Worm (Caenorhabditis elegans) whole organism, L3 larva: ENCODE measurements around the gene F56D6.18.
"Not testable (repeated sequence)": the region's sequence is repeated elsewhere in the genome, so short reads cannot be mapped to it uniquely, and the experiment has no call there.

Source experiments
- ZK546.5 ChIP-seq: sonication (generic microtip); optimal IDR thresholded peaks from 2 replicates; lab custom pipeline; 2017; ENCODE audit warnings: missing biosample characterization, missing genetic modification characterization
- aly-2 ChIP-seq: fragments of 150-350 bp; optimal IDR thresholded peaks from 2 replicates; lab custom pipeline; 2014; ENCODE audit warnings: missing biosample characterization, missing genetic modification characterization
- ama-1 ChIP-seq: fragments of 150-350 bp; optimal IDR thresholded peaks from 2 replicates; lab custom pipeline; 2018
- ceh-9 ChIP-seq: sonication (generic microtip); optimal IDR thresholded peaks from 2 replicates; lab custom pipeline; 2018; ENCODE audit warnings: missing biosample characterization, missing genetic modification characterization
- daf-12 ChIP-seq: fragments of 150-350 bp; optimal IDR thresholded peaks from 2 replicates; lab custom pipeline; 2014; ENCODE audit warnings: missing biosample characterization, missing genetic modification reagents, missing genetic modification characterization
- egl-27 ChIP-seq: sonication (generic microtip); optimal IDR thresholded peaks from 4 replicates; lab custom pipeline; 2017; ENCODE audit warnings: missing biosample characterization, missing genetic modification reagents, missing genetic modification characterization
- elt-1 ChIP-seq: fragments of 150-350 bp; optimal IDR thresholded peaks from 2 replicates; lab custom pipeline; 2014; ENCODE audit warnings: missing biosample characterization, missing genetic modification characterization
- elt-2 ChIP-seq: sonication (generic microtip); optimal IDR thresholded peaks from 2 replicates; lab custom pipeline; 2016; ENCODE audit warnings: missing genetic modification reagents, mild to moderate bottlenecking, missing genetic modification characterization, missing compliant biosample characterization
- elt-3 ChIP-seq, 3 experiments: fragments of 150-350 bp in 1 of 3; sonication (generic microtip) in 2 of 3; optimal IDR thresholded peaks; 2 replicates in 2 of 3; 4 replicates in 1 of 3; lab custom pipeline; 2014 to 2017; ENCODE audit warnings: missing biosample characterization in 3 of 3, missing genetic modification characterization in 3 of 3
- eor-1 ChIP-seq, 2 experiments: fragments of 150-350 bp; optimal IDR thresholded peaks; 2 replicates each; lab custom pipeline; 2014 to 2018; ENCODE audit warnings: missing biosample characterization in 2 of 2, missing genetic modification characterization in 2 of 2
- fkh-10 ChIP-seq: sonication (generic microtip); optimal IDR thresholded peaks from 2 replicates; lab custom pipeline; 2017; ENCODE audit warnings: missing biosample characterization, missing genetic modification reagents, missing genetic modification characterization
- jun-1 ChIP-seq: fragments of 150-350 bp; optimal IDR thresholded peaks from 2 replicates; lab custom pipeline; 2014; ENCODE audit warnings: missing biosample characterization, missing genetic modification reagents, missing genetic modification characterization
- mdl-1 ChIP-seq: fragments of 150-350 bp; optimal IDR thresholded peaks from 2 replicates; lab custom pipeline; 2014; ENCODE audit warnings: missing biosample characterization, missing genetic modification characterization
- mml-1 ChIP-seq: fragments of 150-350 bp; sonication (generic microtip); optimal IDR thresholded peaks from 3 replicates; lab custom pipeline; 2014; ENCODE audit warnings: missing biosample characterization, missing genetic modification characterization
- nhr-11 ChIP-seq: fragments of 150-350 bp; optimal IDR thresholded peaks from 2 replicates; lab custom pipeline; 2014; ENCODE audit warnings: missing biosample characterization, missing genetic modification characterization
- nhr-12 ChIP-seq: fragments of 150-350 bp; optimal IDR thresholded peaks from 2 replicates; lab custom pipeline; 2014; ENCODE audit warnings: missing biosample characterization, missing genetic modification characterization
- nhr-23 ChIP-seq: fragments of 150-350 bp; optimal IDR thresholded peaks from 2 replicates; lab custom pipeline; 2014; ENCODE audit warnings: missing biosample characterization, missing genetic modification reagents, missing genetic modification characterization
- nhr-237 ChIP-seq: fragments of 150-350 bp; optimal IDR thresholded peaks from 2 replicates; lab custom pipeline; 2014; ENCODE audit warnings: missing biosample characterization, missing genetic modification characterization
- nhr-43 ChIP-seq: sonication (generic microtip); optimal IDR thresholded peaks from 2 replicates; lab custom pipeline; 2016; ENCODE audit warnings: mild to moderate bottlenecking, missing genetic modification characterization, missing compliant biosample characterization; ENCODE audit not compliant: poor library complexity, severe bottlenecking
- nhr-67 ChIP-seq: fragments of 150-350 bp; optimal IDR thresholded peaks from 2 replicates; lab custom pipeline; 2014; ENCODE audit warnings: missing biosample characterization, missing genetic modification characterization
- nhr-76 ChIP-seq: fragments of 150-350 bp; sonication (generic microtip); optimal IDR thresholded peaks from 5 replicates; lab custom pipeline; 2014; ENCODE audit warnings: missing biosample characterization, missing genetic modification characterization
- nhr-77 ChIP-seq: fragments of 150-350 bp; optimal IDR thresholded peaks from 2 replicates; lab custom pipeline; 2014; ENCODE audit warnings: missing biosample characterization, missing genetic modification characterization
- pha-4 ChIP-seq: fragments of 150-350 bp; optimal IDR thresholded peaks from 2 replicates; lab custom pipeline; 2014; ENCODE audit warnings: missing biosample characterization, missing genetic modification reagents, missing genetic modification characterization
- pqm-1 ChIP-seq: fragments of 150-350 bp; optimal IDR thresholded peaks from 2 replicates; lab custom pipeline; 2017; ENCODE audit warnings: missing biosample characterization, missing genetic modification characterization, inconsistent platforms
- sea-2 ChIP-seq: fragments of 150-350 bp; sonication (generic microtip); optimal IDR thresholded peaks from 4 replicates; lab custom pipeline; 2014; ENCODE audit warnings: missing biosample characterization, missing genetic modification reagents, missing genetic modification characterization
- skn-1 ChIP-seq: fragments of 150-350 bp; optimal IDR thresholded peaks from 2 replicates; lab custom pipeline; 2014; ENCODE audit warnings: missing biosample characterization, missing genetic modification characterization
- tbx-2 ChIP-seq: sonication (generic microtip); optimal IDR thresholded peaks from 2 replicates; lab custom pipeline; 2016; ENCODE audit warnings: mild to moderate bottlenecking, missing genetic modification characterization, missing compliant biosample characterization
- unc-39 ChIP-seq: sonication (generic microtip); optimal IDR thresholded peaks from 4 replicates; lab custom pipeline; 2017; ENCODE audit warnings: missing biosample characterization, missing genetic modification characterization
- ztf-4 ChIP-seq: fragments of 150-350 bp; optimal IDR thresholded peaks from 2 replicates; lab custom pipeline; 2014; ENCODE audit warnings: missing biosample characterization, missing genetic modification characterization

Gene F56D6.18

DNA sequence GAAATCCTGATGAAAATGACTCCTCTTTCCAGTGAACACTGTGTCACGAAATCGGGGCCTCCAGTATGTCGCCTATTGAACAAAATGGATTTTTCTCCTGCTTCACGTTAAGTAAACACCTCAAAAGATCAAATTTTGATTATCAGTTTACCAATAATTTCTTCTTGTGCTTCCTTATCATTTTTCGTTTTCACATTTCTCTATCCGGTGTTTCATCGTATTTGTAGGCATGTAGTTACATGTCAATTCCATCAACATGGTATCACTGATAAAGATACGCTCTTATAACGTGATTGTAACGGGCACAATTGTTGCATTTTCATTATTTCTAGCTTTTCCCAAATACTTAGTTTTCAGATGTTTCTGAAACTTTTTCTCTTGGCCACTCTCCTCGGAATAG lies 32.7 kb upstream of the F56D6.18 start, which contains the start of gene clec-72:
clec-72 (plus strand) TSS at position 358 of the 400 bp plus-strand sequence.
- TF ChIP-seq fkh-10 (GFP tag; lab: Kevin White, UChicago) (no peak), skn-1 (tag; lab: Kevin White, UChicago) (peak; percentile 41), pqm-1 (tag; lab: Kevin White, UChicago) (peak; percentile 92), elt-2 (peak; percentile 98), jun-1 (peak; percentile 84)

DNA sequence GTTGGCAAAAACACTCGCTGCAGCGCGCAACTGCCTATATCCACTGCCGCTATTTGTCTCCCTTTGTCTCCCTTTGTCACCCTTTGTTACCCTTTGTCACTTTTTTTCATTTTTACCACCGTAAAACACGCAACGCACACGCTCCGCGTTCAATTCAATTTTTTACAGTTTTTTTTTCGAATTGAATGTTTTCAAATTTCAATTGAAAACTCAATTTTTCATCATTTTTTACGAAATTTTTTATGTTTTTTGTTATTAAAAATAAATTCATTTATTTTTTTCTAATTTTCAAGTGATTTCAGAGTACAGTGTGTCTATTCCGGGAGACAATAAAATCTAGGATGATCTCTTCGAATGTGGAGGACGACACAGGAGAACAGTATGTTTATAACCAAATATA lies 31.3 kb upstream of the F56D6.18 start, which contains the start of gene Y46C8AL.11:
Y46C8AL.11 (plus strand) TSS at position 301 of the 400 bp plus-strand sequence.
- TF ChIP-seq mml-1 (tag; lab: Kevin White, UChicago) (no peak), sea-2 (GFP tag; lab: Kevin White, UChicago) (no peak), nhr-43 (tag; lab: Kevin White, UChicago) (no peak), pha-4 (no peak), nhr-76 (no peak), nhr-67 (tag; lab: Kevin White, UChicago) (no peak), jun-1 (no peak), mdl-1 (tag; lab: Kevin White, UChicago) (no peak), nhr-12 (tag; lab: Kevin White, UChicago) (no peak), nhr-23 (tag; lab: Kevin White, UChicago) (no peak), ceh-9 (tag; lab: Kevin White, UChicago) (no peak), ama-1 (no peak), ZK546.5 (tag; lab: Kevin White, UChicago) (no peak)

DNA sequence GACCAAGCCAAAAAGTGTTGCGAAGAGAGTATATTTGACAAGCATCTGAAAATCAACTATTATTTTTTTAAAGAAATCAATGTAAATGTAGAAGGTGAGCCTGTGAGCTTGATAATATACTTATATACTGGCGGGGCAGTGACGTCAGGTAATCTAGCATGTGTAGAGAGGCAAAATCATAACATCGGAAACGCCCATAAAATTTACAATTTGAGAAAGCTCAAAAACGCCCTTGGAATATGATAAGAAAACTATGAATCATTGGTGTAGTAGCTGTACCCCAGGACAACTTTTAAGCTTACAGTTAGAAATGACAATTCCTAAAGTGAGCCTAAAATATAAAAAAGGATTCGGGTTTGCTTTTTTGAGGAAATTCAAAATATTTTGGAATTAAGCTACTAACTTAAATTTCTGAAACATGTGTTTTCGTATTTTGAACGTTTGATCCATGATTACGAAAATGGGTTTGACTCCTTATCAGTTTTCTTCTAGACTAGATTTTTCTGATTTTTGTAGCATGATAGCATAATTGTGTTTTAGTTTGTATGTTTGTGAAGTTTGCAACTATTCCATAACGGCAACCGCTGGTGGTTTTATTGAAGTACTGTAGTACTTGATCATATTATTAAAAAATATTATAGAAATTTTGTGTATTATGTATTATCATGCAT lies 30.0 kb upstream of the F56D6.18 start, which contains the start of gene clec-174:
clec-174 (minus strand) TSS at position 51 of the 671 bp plus-strand sequence.
- TF ChIP-seq skn-1 (tag; lab: Kevin White, UChicago) = no peak
- no peak for TF ChIP-seq nhr-11
- TF ChIP-seq tbx-2 = no peak
- no peak for TF ChIP-seq nhr-77 (tag; lab: Kevin White, UChicago)
- TF ChIP-seq nhr-76 = no peak
- TF ChIP-seq pqm-1 (tag; lab: Kevin White, UChicago) = peak; percentile 22
- no peak for TF ChIP-seq egl-27 (tag; lab: Kevin White, UChicago)
- peak; percentile 49 for TF ChIP-seq elt-2

DNA sequence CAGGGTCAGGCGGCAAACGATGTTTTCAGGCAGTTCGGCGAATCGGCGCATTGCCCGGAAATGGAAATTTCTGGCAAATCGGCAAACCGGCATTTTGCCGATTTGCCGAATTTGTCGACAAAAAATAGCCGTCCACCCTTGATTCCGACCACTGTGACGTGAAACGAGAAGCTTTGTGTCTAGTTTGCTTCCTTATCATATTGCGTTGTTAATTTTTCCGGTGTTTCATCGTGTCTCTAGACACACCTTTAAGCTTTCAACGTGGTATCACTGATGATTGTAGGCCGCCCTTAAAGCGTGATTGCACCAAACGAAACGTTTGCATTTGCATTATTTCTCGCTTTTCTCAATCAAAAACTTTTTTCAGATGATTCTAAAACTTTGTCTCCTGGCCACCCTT lies 25.3 kb upstream of the F56D6.18 start, which contains the start of gene clec-71:
clec-71 (plus strand) TSS at position 362 of the 400 bp plus-strand sequence.
- TF ChIP-seq ZK546.5 (tag; lab: Kevin White, UChicago) (no peak), elt-3 (tag; optimal IDR thresholded peaks at IDR 0.05; lab: Kevin White, UChicago) (no peak), elt-2 (peak; percentile 6)

DNA sequence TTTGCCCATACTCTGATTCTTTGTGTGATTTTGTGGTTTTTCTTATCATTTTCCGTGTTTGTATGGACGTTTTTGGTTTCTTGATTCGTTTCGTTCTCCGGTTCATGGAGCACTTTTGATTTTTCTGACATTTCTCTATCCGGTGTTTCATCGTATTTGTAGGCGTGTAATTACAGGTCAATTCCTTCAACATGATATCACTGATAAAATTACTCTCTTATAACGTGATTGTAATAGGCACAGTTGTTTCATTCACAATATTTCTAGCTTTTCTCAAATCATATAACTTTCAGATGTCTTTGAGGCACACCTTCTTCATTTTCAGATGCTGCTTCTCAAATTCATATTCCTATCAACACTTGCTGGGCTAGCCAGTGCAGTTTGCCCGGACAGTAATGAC lies 20.7 kb upstream of the F56D6.18 start, which contains the start of gene clec-70:
clec-70 (plus strand) TSS at position 301 of the 400 bp plus-strand sequence.
- not testable (repeated sequence) for TF ChIP-seq ama-1; ZK546.5 (tag; lab: Kevin White, UChicago); ztf-4 (tag; lab: Kevin White, UChicago)

DNA sequence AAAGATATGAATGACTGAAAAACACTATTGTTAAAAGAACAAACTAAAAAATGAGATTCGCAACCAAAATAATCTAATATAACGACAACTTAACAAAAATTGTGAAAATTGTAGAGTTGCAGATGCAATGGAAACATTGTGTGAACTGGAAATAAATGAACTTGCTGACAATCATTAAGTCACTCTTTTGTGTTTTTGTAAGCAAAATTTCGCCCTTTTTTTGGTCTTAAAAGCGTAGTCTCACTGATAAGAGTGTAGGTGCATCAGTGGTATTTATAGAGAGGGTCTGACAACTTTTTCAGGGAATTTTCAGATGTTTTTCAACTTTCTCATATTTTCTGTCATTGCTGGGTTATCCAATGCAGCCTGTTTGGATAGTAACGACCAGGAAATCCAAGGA lies 14.4 kb upstream of the F56D6.18 start, which contains the start of gene clec-68:
clec-68 (plus strand) TSS at position 301 of the 400 bp plus-strand sequence.
- no peak for TF ChIP-seq pha-4
- TF ChIP-seq nhr-23 (tag; lab: Kevin White, UChicago) = no peak
- TF ChIP-seq pqm-1 (tag; lab: Kevin White, UChicago) = no peak
- no peak for TF ChIP-seq mml-1 (tag; lab: Kevin White, UChicago)
- no peak for TF ChIP-seq aly-2
- TF ChIP-seq mdl-1 (tag; lab: Kevin White, UChicago) = no peak
- no peak for TF ChIP-seq fkh-10 (GFP tag; lab: Kevin White, UChicago)
- no peak for TF ChIP-seq eor-1 (tag; optimal IDR thresholded peaks at IDR 0.05; lab: Kevin White, UChicago)
- TF ChIP-seq nhr-237 (tag; lab: Kevin White, UChicago) = no peak
- TF ChIP-seq skn-1 (tag; lab: Kevin White, UChicago) = no peak
- no peak for TF ChIP-seq unc-39 (tag; lab: Kevin White, UChicago)
- TF ChIP-seq elt-1 (tag; lab: Kevin White, UChicago) = no peak
- TF ChIP-seq daf-12 (tag; lab: Kevin White, UChicago) = no peak
- TF ChIP-seq, all 47 proteins: peak for 0
